Worm (Caenorhabditis elegans): ENCODE data around the gene T20D3.6.

DNA sequence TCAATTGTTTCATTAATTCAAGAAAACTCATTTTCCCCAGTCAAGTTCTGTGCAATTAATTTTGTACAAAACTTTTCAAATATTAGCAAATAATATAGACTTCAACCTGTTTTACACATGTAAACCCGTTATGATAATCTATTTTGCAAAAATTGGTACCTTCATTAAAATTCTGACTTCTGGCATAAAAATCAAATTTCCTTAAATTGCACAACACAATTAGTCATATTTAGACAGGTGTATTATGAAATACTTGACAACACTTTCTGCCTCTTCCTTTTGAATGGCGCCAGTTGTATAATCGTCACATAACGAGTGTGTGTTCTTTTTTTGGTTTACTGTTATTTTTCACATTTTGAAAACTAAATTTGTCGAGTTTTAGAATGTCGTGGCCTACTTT, 32.0 kb upstream of the T20D3.6 start, which contains the start of gene fbxc-58:
- TF ChIP-seq mep-1 (tag; optimal IDR thresholded peaks at IDR 0.05) = no peak
- no peak for TF ChIP-seq mab-5 (tag; optimal IDR thresholded peaks at IDR 0.05)
- no peak for TF ChIP-seq nhr-237 (tag; optimal IDR thresholded peaks at IDR 0.05)
- TF ChIP-seq unc-62 (GFP tag; optimal IDR thresholded peaks at IDR 0.05) = no peak
- no peak for TF ChIP-seq ceh-43 (GFP tag; optimal IDR thresholded peaks at IDR 0.05)
- no peak for TF ChIP-seq unc-39 (tag; optimal IDR thresholded peaks at IDR 0.05)
- TF ChIP-seq nhr-12 (tag; optimal IDR thresholded peaks at IDR 0.05) = no peak
- TF ChIP-seq ham-2 (GFP tag; optimal IDR thresholded peaks at IDR 0.05) = no peak

All from whole organism, mixed stage, embryonic.